Fruit fly (Drosophila melanogaster) whole organism, embryonic: ENCODE measurements around the gene CG5823.

Experiments used
- CG10209 ChIP-seq: fragments of 200-800 bp; sonication (Bioruptor generic); optimal IDR thresholded peaks from 3 replicates; lab custom pipeline; 2017; ENCODE audit warnings: missing biosample characterization, mild to moderate bottlenecking, missing genetic modification characterization, missing genetic modification reagents
- CG10366 ChIP-seq: fragments of 200-800 bp; sonication (Bioruptor generic); IDR thresholded peaks from 2 replicates; pipeline ENCODE4 v1.3.6; 2022; ENCODE audit warnings: missing biosample characterization, missing genetic modification characterization
- CG11504 ChIP-seq: fragments of 200-800 bp; sonication (Bioruptor generic); optimal IDR thresholded peaks from 3 replicates; lab custom pipeline; 2019; ENCODE audit warnings: missing biosample characterization, mild to moderate bottlenecking, missing genetic modification characterization, moderate library complexity
- CG12071 ChIP-seq: fragments of 200-800 bp; sonication (Bioruptor generic); optimal IDR thresholded peaks from 3 replicates; lab custom pipeline; 2018; ENCODE audit warnings: missing biosample characterization, mild to moderate bottlenecking, missing genetic modification characterization
- CG12744 ChIP-seq: fragments of 200-800 bp; sonication (Bioruptor generic); optimal IDR thresholded peaks from 2 replicates; lab custom pipeline; 2016; ENCODE audit warnings: missing biosample characterization, missing genetic modification characterization
- CG13123 ChIP-seq: fragments of 200-800 bp; sonication (Bioruptor generic); optimal IDR thresholded peaks from 2 replicates; lab custom pipeline; 2016; ENCODE audit warnings: missing biosample characterization, missing genetic modification characterization
- CG13287 ChIP-seq: fragments of 200-800 bp; sonication (Bioruptor generic); IDR thresholded peaks from 2 replicates; pipeline ENCODE4 v1.3.6; 2022; ENCODE audit warnings: missing biosample characterization, missing genetic modification characterization; ENCODE audit not compliant: partially characterized antibody
- CG1792 ChIP-seq: fragments of 200-800 bp; sonication (Bioruptor generic); optimal IDR thresholded peaks from 2 replicates; lab custom pipeline; 2016; ENCODE audit warnings: missing biosample characterization, missing genetic modification characterization
- CG1832 ChIP-seq: fragments of 200-800 bp; sonication (Bioruptor generic); optimal IDR thresholded peaks from 2 replicates; lab custom pipeline; 2017; ENCODE audit warnings: missing biosample characterization, mild to moderate bottlenecking, missing genetic modification characterization, inconsistent platforms
- CG18476 ChIP-seq: fragments of 200-800 bp; sonication (Bioruptor generic); optimal IDR thresholded peaks from 2 replicates; lab custom pipeline; 2016; ENCODE audit warnings: missing biosample characterization, mild to moderate bottlenecking, missing genetic modification characterization
- CG30020 ChIP-seq: fragments of 200-800 bp; optimal IDR thresholded peaks from 2 replicates; lab custom pipeline; 2019; ENCODE audit warnings: missing biosample characterization, mild to moderate bottlenecking, missing genetic modification characterization, moderate library complexity
- CG4424 ChIP-seq: fragments of 200-800 bp; sonication (Bioruptor generic); optimal IDR thresholded peaks from 3 replicates; lab custom pipeline; 2016; ENCODE audit warnings: missing biosample characterization, missing genetic modification characterization
- CG4617 ChIP-seq: fragments of 200-800 bp; sonication (Bioruptor generic); optimal IDR thresholded peaks from 3 replicates; lab custom pipeline; 2016; ENCODE audit warnings: missing biosample characterization, missing genetic modification characterization, borderline replicate concordance
- CG4730 ChIP-seq: fragments of 200-800 bp; sonication (Bioruptor generic); IDR thresholded peaks from 2 replicates; pipeline ENCODE4 v1.3.6; 2022; ENCODE audit warnings: missing biosample characterization, missing genetic modification characterization
- CG4820 ChIP-seq: fragments of 200-800 bp; sonication (Bioruptor generic); optimal IDR thresholded peaks from 3 replicates; lab custom pipeline; 2016; ENCODE audit warnings: missing biosample characterization, missing genetic modification characterization
- CG6765 ChIP-seq: fragments of 200-800 bp; sonication (Bioruptor generic); optimal IDR thresholded peaks from 3 replicates; lab custom pipeline; 2017; ENCODE audit warnings: missing biosample characterization, mild to moderate bottlenecking, missing genetic modification characterization
- Dfd ChIP-seq, 2 experiments: fragments of >200 bp; optimal IDR thresholded peaks; 2 replicates each; lab custom pipeline; 2017; ENCODE audit warnings: missing biosample characterization in 2 of 2, missing genetic modification characterization in 2 of 2
- ERR ChIP-seq: fragments of 200-800 bp; sonication (Bioruptor generic); optimal IDR thresholded peaks from 2 replicates; lab custom pipeline; 2016; ENCODE audit warnings: missing biosample characterization, missing genetic modification characterization
- Eip74EF ChIP-seq, 2 experiments: fragments of 200-800 bp in 1 of 2; fragments of >200 bp in 1 of 2; sonication (Bioruptor generic) in 1 of 2; optimal IDR thresholded peaks; 2 replicates each; lab custom pipeline; 2017 to 2019; ENCODE audit warnings: missing biosample characterization in 2 of 2, missing genetic modification characterization in 2 of 2, mild to moderate bottlenecking in 1 of 2, moderate library complexity in 1 of 2
- Gsc ChIP-seq: fragments of 200-800 bp; sonication (Bioruptor generic); IDR thresholded peaks from 2 replicates; pipeline ENCODE4 v1.3.6; 2022; ENCODE audit warnings: missing biosample characterization, missing genetic modification characterization
- Gug ChIP-seq: fragments of 200-800 bp; sonication (Bioruptor generic); IDR thresholded peaks from 4 replicates; pipeline ENCODE4 v1.3.6; 2022; ENCODE audit warnings: missing biosample characterization, missing genetic modification characterization
- Hmr ChIP-seq: fragments of 200-800 bp; sonication (Bioruptor generic); optimal IDR thresholded peaks from 3 replicates; lab custom pipeline; 2017; ENCODE audit warnings: mild to moderate bottlenecking, missing biosample characterization, missing genetic modification reagents, missing genetic modification characterization
- Opbp ChIP-seq: fragments of 200-800 bp; sonication (Bioruptor generic); IDR thresholded peaks from 3 replicates; pipeline ENCODE4 v1.3.6; 2022; ENCODE audit warnings: missing biosample characterization, missing genetic modification characterization; ENCODE audit not compliant: partially characterized antibody
- PHDP ChIP-seq: fragments of 200-800 bp; sonication (Bioruptor generic); optimal IDR thresholded peaks from 3 replicates; lab custom pipeline; 2018; ENCODE audit warnings: missing biosample characterization, mild to moderate bottlenecking, missing genetic modification characterization, moderate library complexity
- Pdp1 ChIP-seq, 2 experiments: fragments of 200-800 bp; sonication (Bioruptor generic); optimal IDR thresholded peaks; 3 replicates each; lab custom pipeline; 2016; ENCODE audit warnings: missing biosample characterization in 2 of 2, missing genetic modification characterization in 2 of 2, mild to moderate bottlenecking in 1 of 2, moderate library complexity in 1 of 2
- Vsx1 ChIP-seq: fragments of 200-800 bp; sonication (Bioruptor generic); optimal IDR thresholded peaks from 2 replicates; lab custom pipeline; 2017; ENCODE audit warnings: missing biosample characterization, mild to moderate bottlenecking, missing genetic modification characterization, missing genetic modification reagents
- ac ChIP-seq: fragments of 200-800 bp; sonication (Bioruptor generic); optimal IDR thresholded peaks from 3 replicates; lab custom pipeline; 2017; ENCODE audit warnings: missing biosample characterization, mild to moderate bottlenecking, missing genetic modification characterization
- cas ChIP-seq: fragments of 200-800 bp; sonication (Bioruptor generic); IDR thresholded peaks from 2 replicates; pipeline ENCODE4 v1.3.6; 2022; ENCODE audit warnings: missing biosample characterization, missing genetic modification characterization
- crc ChIP-seq: fragments of 200-800 bp; sonication (Bioruptor generic); optimal IDR thresholded peaks from 2 replicates; lab custom pipeline; 2016; ENCODE audit warnings: missing biosample characterization, missing genetic modification characterization
- croc ChIP-seq: fragments of 200-800 bp; sonication (Bioruptor generic); conservative IDR thresholded peaks from 3 replicates; pipeline ENCODE4 v1.3.6; 2022; ENCODE audit warnings: missing biosample characterization, missing genetic modification characterization
- crp ChIP-seq, 2 experiments: fragments of 200-800 bp; sonication (Bioruptor generic); optimal IDR thresholded peaks; 2 replicates in 1 of 2; 3 replicates in 1 of 2; lab custom pipeline; 2017; ENCODE audit warnings: missing biosample characterization in 2 of 2, missing genetic modification characterization in 2 of 2, mild to moderate bottlenecking in 1 of 2, moderate library complexity in 1 of 2
- da ChIP-seq: fragments of 200-800 bp; sonication (Bioruptor generic); optimal IDR thresholded peaks from 2 replicates; lab custom pipeline; 2016; ENCODE audit warnings: missing biosample characterization, missing genetic modification characterization
- dimm ChIP-seq: fragments of 200-800 bp; sonication (Bioruptor generic); IDR thresholded peaks from 2 replicates; pipeline ENCODE4 v1.3.6; 2022; ENCODE audit warnings: missing biosample characterization, missing genetic modification characterization
- dmrt11E ChIP-seq: fragments of 200-800 bp; sonication (Bioruptor generic); optimal IDR thresholded peaks from 3 replicates; lab custom pipeline; 2018; ENCODE audit warnings: missing biosample characterization, mild to moderate bottlenecking, missing genetic modification characterization, moderate library complexity
- ewg ChIP-seq: fragments of 200-800 bp; sonication (Bioruptor generic); optimal IDR thresholded peaks from 3 replicates; lab custom pipeline; 2017; ENCODE audit warnings: mild to moderate bottlenecking, missing biosample characterization, missing genetic modification reagents, missing genetic modification characterization
- grau ChIP-seq: fragments of 200-800 bp; optimal IDR thresholded peaks from 3 replicates; lab custom pipeline; 2019; ENCODE audit warnings: missing biosample characterization, mild to moderate bottlenecking, missing genetic modification characterization, moderate library complexity
- hbn ChIP-seq: fragments of 200-800 bp; sonication (Bioruptor generic); IDR thresholded peaks from 2 replicates; pipeline ENCODE4 v1.3.6; 2022; ENCODE audit warnings: missing biosample characterization, missing genetic modification characterization; ENCODE audit not compliant: partially characterized antibody
- hth ChIP-seq: fragments of >200 bp; optimal IDR thresholded peaks from 2 replicates; lab custom pipeline; 2017; ENCODE audit warnings: inconsistent platforms
- odd ChIP-seq: fragments of 200-800 bp; sonication (Bioruptor generic); optimal IDR thresholded peaks from 2 replicates; lab custom pipeline; 2017; ENCODE audit warnings: missing biosample characterization, mild to moderate bottlenecking, missing genetic modification characterization
- pan ChIP-seq, 4 experiments: fragments of >200 bp in 3 of 4; fragments of 200-800 bp in 1 of 4; sonication (Bioruptor generic) in 1 of 4; optimal IDR thresholded peaks in 3 of 4; IDR thresholded peaks in 1 of 4; 2 replicates each; pipeline versions ENCODE4 v1.3.6 to Lab custom; 2017 to 2022; ENCODE audit warnings: missing biosample characterization in 2 of 4, missing genetic modification characterization in 2 of 4, mixed read lengths in 1 of 4
- pb ChIP-seq: fragments of 200-800 bp; sonication (Bioruptor generic); optimal IDR thresholded peaks from 3 replicates; lab custom pipeline; 2016; ENCODE audit warnings: missing biosample characterization, missing genetic modification characterization
- pho ChIP-seq: fragments of 200-800 bp; sonication (Bioruptor generic); optimal IDR thresholded peaks from 2 replicates; lab custom pipeline; 2016; ENCODE audit warnings: missing biosample characterization, missing genetic modification characterization
- tin ChIP-seq: fragments of 200-800 bp; sonication (Bioruptor generic); optimal IDR thresholded peaks from 3 replicates; lab custom pipeline; 2016; ENCODE audit warnings: missing biosample characterization, missing genetic modification characterization
- tll ChIP-seq, 2 experiments: fragments of 200-800 bp in 1 of 2; fragments of >200 bp in 1 of 2; sonication (Bioruptor generic) in 1 of 2; optimal IDR thresholded peaks; 2 replicates each; lab custom pipeline; 2017 to 2019; ENCODE audit warnings: missing biosample characterization in 2 of 2, missing genetic modification characterization in 2 of 2, mild to moderate bottlenecking in 1 of 2, moderate library complexity in 1 of 2
- twi ChIP-seq: fragments of 200-800 bp; optimal IDR thresholded peaks from 2 replicates; lab custom pipeline; 2019; ENCODE audit warnings: missing biosample characterization, mild to moderate bottlenecking, missing genetic modification characterization, moderate library complexity
- z ChIP-seq: fragments of 200-800 bp; sonication (Bioruptor generic); IDR thresholded peaks from 3 replicates; pipeline ENCODE4 v1.3.6; 2022; ENCODE audit warnings: missing biosample characterization, missing genetic modification characterization
- zen ChIP-seq: fragments of 200-800 bp; sonication (Bioruptor generic); optimal IDR thresholded peaks from 3 replicates; lab custom pipeline; 2018; ENCODE audit warnings: missing biosample characterization, mild to moderate bottlenecking, missing genetic modification characterization, moderate library complexity
- zf30C ChIP-seq: fragments of 200-800 bp; sonication (Bioruptor generic); optimal IDR thresholded peaks from 3 replicates; lab custom pipeline; 2018; ENCODE audit warnings: missing biosample characterization, mild to moderate bottlenecking, missing genetic modification characterization

The CG5823 gene

DNA sequence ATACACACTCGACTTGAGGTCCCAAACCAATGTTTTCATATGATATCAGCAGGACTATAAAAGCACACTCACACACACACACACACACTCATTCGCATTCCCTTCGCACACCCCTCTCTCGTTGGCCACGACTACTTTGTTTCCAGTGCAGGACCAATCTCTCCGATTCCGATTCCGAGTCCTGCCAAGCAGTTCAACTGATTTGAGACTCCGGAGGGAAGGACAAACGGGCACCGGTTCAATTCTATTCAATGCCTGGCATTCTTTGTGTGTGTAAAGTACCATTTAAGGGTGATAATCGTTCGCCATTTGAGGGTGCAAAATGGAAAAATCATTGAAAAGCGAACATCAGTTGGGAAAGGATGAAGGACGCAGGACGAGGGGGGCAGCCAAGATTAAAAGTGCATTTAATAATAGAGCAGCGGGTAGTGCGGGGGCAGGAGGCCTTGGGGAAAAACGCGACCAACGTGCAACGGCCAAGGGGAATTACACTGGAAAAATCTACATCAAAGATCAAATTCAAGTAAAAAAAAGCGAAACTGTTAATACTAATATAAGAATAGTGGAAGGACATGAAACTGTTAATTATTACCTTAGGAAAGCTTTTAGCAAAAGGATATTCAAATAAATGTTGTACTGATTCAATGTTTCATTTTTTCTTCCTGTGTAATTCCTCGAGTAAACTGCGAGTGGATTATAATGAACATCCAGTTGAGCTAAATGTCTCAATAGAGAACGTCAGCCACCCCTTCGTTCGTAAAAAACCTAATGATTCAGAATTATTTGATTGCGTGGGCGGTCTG, 49.5 kb upstream of the CG5823 start (continued):
- TF ChIP-seq Pdp1 (GFP tag; optimal IDR thresholded peaks at IDR 0.05; lab: Kevin White, UChicago) (no peak), CG1792 (no peak), Gsc (GFP tag; lab: Robert Waterston, UW) (no peak; the same call in 1 of the 2 replicates), grau (tag; lab: Kevin White, UChicago) (peak; percentile 57), da (GFP tag; lab: Kevin White, UChicago) (no peak), twi (peak; percentile 23), odd (GFP tag; lab: Kevin White, UChicago) (no peak), CG4617 (GFP tag; lab: Kevin White, UChicago) (no peak), ERR (GFP tag; lab: Kevin White, UChicago) (no peak), CG4424 (GFP tag; lab: Kevin White, UChicago) (peak; percentile 32), dimm (GFP tag; lab: Robert Waterston, UW) (no peak), CG1832 (GFP tag; lab: Kevin White, UChicago) (no peak), CG4820 (peak; percentile 50), Dfd (GFP tag; optimal IDR thresholded peaks at IDR 0.05; lab: Kevin White, UChicago) (no peak), z (GFP tag; lab: Robert Waterston, UW) (no peak), Gug (GFP tag; lab: Robert Waterston, UW) (no peak), zen (peak; percentile 67), CG18476 (GFP tag; lab: Kevin White, UChicago) (peak; percentile 11), CG11504 (tag; lab: Kevin White, UChicago) (peak; percentile 77), crc (GFP tag; lab: Kevin White, UChicago) (no peak), tin (GFP tag; lab: Kevin White, UChicago) (peak; percentile 27), Vsx1 (GFP tag; lab: Kevin White, UChicago) (no peak), cas (GFP tag; lab: Robert Waterston, UW) (no peak), pb (GFP tag; lab: Kevin White, UChicago) (no peak), hbn (GFP tag; lab: Robert Waterston, UW) (no peak), Eip74EF (GFP tag; optimal IDR thresholded peaks at IDR 0.05; lab: Kevin White, UChicago) (no peak), CG12071 (GFP tag; lab: Kevin White, UChicago) (no peak), ac (GFP tag; lab: Kevin White, UChicago) (no peak), Hmr (no peak), crp (GFP tag; optimal IDR thresholded peaks at IDR 0.05; lab: Kevin White, UChicago) (no peak), CG6765 (GFP tag; lab: Kevin White, UChicago) (no peak), Opbp (GFP tag; lab: Robert Waterston, UW) (no peak), PHDP (tag; lab: Kevin White, UChicago) (peak; percentile 39), CG10209 (GFP tag; lab: Kevin White, UChicago) (peak; percentile 37), hth (lab: Kevin White, UChicago) (no peak), zf30C (peak; percentile 53), ewg (GFP tag; lab: Kevin White, UChicago) (peak; percentile 10), CG13287 (GFP tag; lab: Robert Waterston, UW) (no peak), CG12744 (GFP tag; lab: Kevin White, UChicago) (no peak), CG10366 (GFP tag; lab: Robert Waterston, UW) (no peak), dmrt11E (peak; percentile 84), CG13123 (GFP tag; lab: Kevin White, UChicago) (no peak), CG4730 (GFP tag; lab: Robert Waterston, UW) (no peak), CG30020 (tag; lab: Kevin White, UChicago) (no peak), croc (GFP tag; lab: Robert Waterston, UW) (peak; percentile 55), pan (optimal IDR thresholded peaks at IDR 0.05; lab: Kevin White, UChicago) (no peak), pan (GFP tag; optimal IDR thresholded peaks at IDR 0.05 in 1 of 2, IDR thresholded peaks at IDR 0.05 in 1 of 2) (peak in 1 of 2 experiments; percentile 45), tll (GFP tag; optimal IDR thresholded peaks at IDR 0.05; lab: Kevin White, UChicago) (no peak), pho (GFP tag; lab: Kevin White, UChicago) (no peak)
